Worm (Caenorhabditis elegans) whole organism, L1 larva: ENCODE data around the gene sri-45.
"Not testable (repeated sequence)": the region's sequence is repeated elsewhere in the genome, so short reads cannot be mapped to it uniquely, and the experiment has no call there.

Experiments
- ceh-63 ChIP-seq: fragments of 200-800 bp; sonication (Bioruptor generic); optimal IDR thresholded peaks from 2 replicates; lab custom pipeline; 2018; ENCODE audit warnings: mild to moderate bottlenecking, missing genetic modification characterization, missing compliant biosample characterization
- snpc-4 ChIP-seq: fragments of 150-350 bp; optimal IDR thresholded peaks from 2 replicates; lab custom pipeline; 2014; ENCODE audit warnings: missing biosample characterization, missing genetic modification characterization
- sptf-1 ChIP-seq: fragments of 150-350 bp; optimal IDR thresholded peaks from 2 replicates; lab custom pipeline; 2014; ENCODE audit warnings: missing biosample characterization, missing genetic modification characterization

Gene sri-45

ce11 chrII:612361-612760 lies 49.2 kb downstream of the sri-45 start, which contains the start of gene clec-118:
Gene clec-118 (minus strand): TSS chrII:612461.
- not testable (repeated sequence) for TF ChIP-seq ceh-63; snpc-4 (tag; lab: Kevin White, UChicago); sptf-1 (tag; lab: Kevin White, UChicago)
